Fruit fly (Drosophila melanogaster): ENCODE data around the gene Desi.

- no peak for TF ChIP-seq bab1 (GFP tag; optimal IDR thresholded peaks at IDR 0.05)
- TF ChIP-seq Clk (GFP tag; optimal IDR thresholded peaks at IDR 0.05), result no peak
- TF ChIP-seq CG12768 (GFP tag; optimal IDR thresholded peaks at IDR 0.05), result no peak
Observed at dm6 chr3R:10792604-10793003, 13.2 kb downstream of the Desi start, which contains the start of gene CG14687.
